Worm (Caenorhabditis elegans) whole organism, early embryonic: ENCODE data around the gene rpl-22.

Experiments used
- F13C5.2 ChIP-seq: sonication (generic microtip); optimal IDR thresholded peaks from 2 replicates; lab custom pipeline; 2017; ENCODE audit warnings: mild to moderate bottlenecking, missing genetic modification characterization, inconsistent platforms, missing compliant biosample characterization
- ama-1 ChIP-seq: fragments of 150-350 bp; optimal IDR thresholded peaks from 2 replicates; lab custom pipeline; 2014
- ceh-13 ChIP-seq: fragments of 200-800 bp; sonication (Bioruptor generic); optimal IDR thresholded peaks from 2 replicates; lab custom pipeline; 2018; ENCODE audit warnings: mild to moderate bottlenecking, missing genetic modification characterization, missing compliant biosample characterization
- ceh-36 ChIP-seq: sonication (generic microtip); optimal IDR thresholded peaks from 2 replicates; lab custom pipeline; 2016; ENCODE audit warnings: missing genetic modification characterization, inconsistent platforms, missing compliant biosample characterization
- ets-7 ChIP-seq: sonication (generic microtip); optimal IDR thresholded peaks from 2 replicates; lab custom pipeline; 2016; ENCODE audit warnings: missing genotype, missing genetic modification characterization, missing compliant biosample characterization
- hmbx-1 ChIP-seq: sonication (generic microtip); optimal IDR thresholded peaks from 2 replicates; lab custom pipeline; 2016; ENCODE audit warnings: mild to moderate bottlenecking, missing genetic modification characterization, missing compliant biosample characterization
- hmg-4 ChIP-seq: fragments of 200-800 bp; sonication (Bioruptor generic); optimal IDR thresholded peaks from 2 replicates; lab custom pipeline; 2018; ENCODE audit warnings: mild to moderate bottlenecking, missing genetic modification characterization, missing compliant biosample characterization
- hnd-1 ChIP-seq: sonication (generic microtip); optimal IDR thresholded peaks from 2 replicates; lab custom pipeline; 2016; ENCODE audit warnings: missing genetic modification characterization, missing compliant biosample characterization
- scrt-1 ChIP-seq: fragments of 200-800 bp; sonication (Bioruptor generic); IDR thresholded peaks from 2 replicates; pipeline ENCODE4 v1.3.6; 2022; ENCODE audit warnings: missing genetic modification characterization, missing compliant biosample characterization
- tbx-37 ChIP-seq: fragments of 200-800 bp; sonication (Bioruptor generic); conservative IDR thresholded peaks from 2 replicates; pipeline ENCODE4 v1.3.6; 2022; ENCODE audit warnings: missing genetic modification reagents, missing genetic modification characterization, missing compliant biosample characterization
- tra-4 ChIP-seq: sonication (generic microtip); optimal IDR thresholded peaks from 2 replicates; lab custom pipeline; 2017; ENCODE audit warnings: missing genetic modification characterization, missing compliant biosample characterization

DNA sequence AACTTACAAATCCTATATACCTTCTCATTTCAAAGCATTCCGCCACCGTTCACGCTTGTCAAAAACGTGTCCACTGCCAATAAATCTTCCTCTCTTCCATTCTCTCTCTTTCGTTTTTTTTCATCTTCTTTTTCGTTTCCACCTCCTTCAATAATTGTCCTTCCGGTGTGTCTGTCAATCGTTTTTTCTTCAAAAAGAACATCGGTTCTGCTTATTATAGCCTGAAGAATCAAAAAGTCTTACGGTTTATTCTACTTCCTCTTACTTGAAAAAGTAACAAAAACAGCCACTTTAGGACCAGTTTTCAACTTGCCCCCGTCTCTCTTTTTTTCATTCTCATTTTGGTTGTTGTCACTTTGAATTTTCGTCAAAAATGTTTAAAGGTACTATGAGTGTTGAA, 6.2 kb upstream of the rpl-22 start:
- no peak for TF ChIP-seq ceh-13 (GFP tag; lab: Kevin White, UChicago)
- TF ChIP-seq ceh-36 (tag; lab: Kevin White, UChicago) = no peak
- TF ChIP-seq F13C5.2 (tag; lab: Kevin White, UChicago) = no peak
- TF ChIP-seq ama-1 = no peak
- TF ChIP-seq hmbx-1 (tag; lab: Kevin White, UChicago) = no peak
- TF ChIP-seq scrt-1 (GFP tag; lab: Robert Waterston, UW) = no peak
- TF ChIP-seq hmg-4 (GFP tag; lab: Kevin White, UChicago) = no peak
- no peak for TF ChIP-seq hnd-1 (tag; lab: Kevin White, UChicago)
- no peak for TF ChIP-seq tbx-37 (GFP tag; lab: Robert Waterston, UW)
- no peak for TF ChIP-seq ets-7 (tag; lab: Kevin White, UChicago)
- no peak for TF ChIP-seq tra-4 (tag; lab: Kevin White, UChicago)
